Worm (Caenorhabditis elegans) whole organism, mixed stage, embryonic: ENCODE results near the gene K08B5.2.

Experiments used
- M03D4.4 ChIP-seq: sonication (generic microtip); optimal IDR thresholded peaks from 2 replicates; lab custom pipeline; 2017; ENCODE audit warnings: mild to moderate bottlenecking, missing genetic modification characterization, missing compliant biosample characterization
- bed-3 ChIP-seq: fragments of 200-800 bp; sonication (Bioruptor generic); optimal IDR thresholded peaks from 3 replicates; lab custom pipeline; 2018; ENCODE audit warnings: mild to moderate bottlenecking, missing genetic modification characterization, moderate library complexity, missing compliant biosample characterization
- ceh-39 ChIP-seq: fragments of 150-350 bp; optimal IDR thresholded peaks from 2 replicates; lab custom pipeline; 2014; ENCODE audit warnings: missing biosample characterization, missing genetic modification characterization
- ceh-43 ChIP-seq: fragments of 200-800 bp; sonication (Bioruptor generic); optimal IDR thresholded peaks from 2 replicates; lab custom pipeline; 2018; ENCODE audit warnings: mild to moderate bottlenecking, missing genetic modification characterization, moderate library complexity, missing compliant biosample characterization
- ceh-83 ChIP-seq: fragments of 200-800 bp; sonication (Bioruptor generic); optimal IDR thresholded peaks from 2 replicates; lab custom pipeline; 2018; ENCODE audit warnings: mild to moderate bottlenecking, missing genetic modification characterization, missing compliant biosample characterization
- ces-1 ChIP-seq: fragments of 150-350 bp; optimal IDR thresholded peaks from 2 replicates; lab custom pipeline; 2014; ENCODE audit warnings: missing biosample characterization, missing genetic modification reagents, missing genetic modification characterization
- cnd-1 ChIP-seq: fragments of 200-800 bp; sonication (Bioruptor generic); optimal IDR thresholded peaks from 2 replicates; lab custom pipeline; 2018; ENCODE audit warnings: mild to moderate bottlenecking, missing genetic modification characterization, missing compliant biosample characterization
- drap-1 ChIP-seq: fragments of 200-800 bp; sonication (Bioruptor generic); optimal IDR thresholded peaks from 3 replicates; lab custom pipeline; 2018; ENCODE audit warnings: mild to moderate bottlenecking, missing genetic modification characterization, missing compliant biosample characterization
- elt-3 ChIP-seq: fragments of 150-350 bp; optimal IDR thresholded peaks from 2 replicates; lab custom pipeline; 2014; ENCODE audit warnings: missing biosample characterization, missing genetic modification characterization
- ham-2 ChIP-seq: fragments of 200-800 bp; sonication (Bioruptor generic); optimal IDR thresholded peaks from 2 replicates; lab custom pipeline; 2018; ENCODE audit warnings: mild to moderate bottlenecking, missing genetic modification characterization, missing compliant biosample characterization
- hlh-1 ChIP-seq: fragments of 150-350 bp; optimal IDR thresholded peaks from 2 replicates; lab custom pipeline; 2014; ENCODE audit warnings: missing biosample characterization, missing genetic modification reagents, missing genetic modification characterization
- lin-32 ChIP-seq: fragments of 200-800 bp; sonication (Bioruptor generic); optimal IDR thresholded peaks from 2 replicates; lab custom pipeline; 2018; ENCODE audit warnings: mild to moderate bottlenecking, missing genetic modification characterization, missing compliant biosample characterization
- lsy-2 ChIP-seq: fragments of 150-350 bp; optimal IDR thresholded peaks from 2 replicates; lab custom pipeline; 2014; ENCODE audit warnings: missing biosample characterization, missing genetic modification characterization
- mab-5 ChIP-seq: fragments of 150-350 bp; optimal IDR thresholded peaks from 2 replicates; lab custom pipeline; 2014; ENCODE audit warnings: missing biosample characterization, missing genetic modification characterization
- mep-1 ChIP-seq: fragments of 150-350 bp; optimal IDR thresholded peaks from 2 replicates; lab custom pipeline; 2017; ENCODE audit warnings: missing biosample characterization, missing genetic modification reagents, missing genetic modification characterization, inconsistent platforms
- mls-2 ChIP-seq: sonication (generic microtip); optimal IDR thresholded peaks from 2 replicates; lab custom pipeline; 2016; ENCODE audit warnings: mild to moderate bottlenecking, missing genetic modification characterization, moderate library complexity, missing compliant biosample characterization
- nhr-12 ChIP-seq: fragments of 150-350 bp; optimal IDR thresholded peaks from 2 replicates; lab custom pipeline; 2014; ENCODE audit warnings: missing biosample characterization, missing genetic modification characterization
- nhr-2 ChIP-seq: fragments of 150-350 bp; optimal IDR thresholded peaks from 2 replicates; lab custom pipeline; 2014; ENCODE audit warnings: missing biosample characterization, missing genetic modification characterization
- nhr-237 ChIP-seq: fragments of 150-350 bp; optimal IDR thresholded peaks from 2 replicates; lab custom pipeline; 2014; ENCODE audit warnings: missing biosample characterization, missing genetic modification characterization
- nhr-28 ChIP-seq: fragments of 150-350 bp; optimal IDR thresholded peaks from 2 replicates; lab custom pipeline; 2014; ENCODE audit warnings: missing biosample characterization, missing genetic modification characterization
- nhr-76 ChIP-seq: sonication (generic microtip); optimal IDR thresholded peaks from 2 replicates; lab custom pipeline; 2017; ENCODE audit warnings: missing biosample characterization, missing genetic modification characterization
- pha-4 ChIP-seq: fragments of 150-350 bp; optimal IDR thresholded peaks from 2 replicates; lab custom pipeline; 2018; ENCODE audit warnings: missing biosample characterization, missing genetic modification reagents, missing genetic modification characterization
- sem-2 ChIP-seq: fragments of 200-800 bp; sonication (Bioruptor generic); optimal IDR thresholded peaks from 2 replicates; lab custom pipeline; 2018; ENCODE audit warnings: mild to moderate bottlenecking, missing genetic modification characterization, missing compliant biosample characterization
- snpc-4 ChIP-seq: fragments of 150-350 bp; optimal IDR thresholded peaks from 2 replicates; lab custom pipeline; 2014; ENCODE audit warnings: missing biosample characterization, missing genetic modification characterization
- sptf-1 ChIP-seq: sonication (generic microtip); optimal IDR thresholded peaks from 2 replicates; lab custom pipeline; 2017; ENCODE audit warnings: mild to moderate bottlenecking, missing genetic modification characterization, moderate library complexity, missing compliant biosample characterization
- tbx-8 ChIP-seq: fragments of 200-800 bp; sonication (Bioruptor generic); optimal IDR thresholded peaks from 2 replicates; lab custom pipeline; 2018; ENCODE audit warnings: mild to moderate bottlenecking, missing genetic modification characterization, moderate library complexity, missing compliant biosample characterization
- unc-120 ChIP-seq: sonication (generic microtip); optimal IDR thresholded peaks from 2 replicates; lab custom pipeline; 2017; ENCODE audit warnings: missing genetic modification characterization, missing compliant biosample characterization; ENCODE audit not compliant: poor library complexity, severe bottlenecking
- unc-39 ChIP-seq: fragments of 150-350 bp; optimal IDR thresholded peaks from 2 replicates; lab custom pipeline; 2014; ENCODE audit warnings: missing biosample characterization, missing genetic modification characterization
- unc-62 ChIP-seq: fragments of 150-350 bp; optimal IDR thresholded peaks from 2 replicates; lab custom pipeline; 2014; ENCODE audit warnings: missing biosample characterization, missing genetic modification reagents, missing genetic modification characterization
- zip-8 ChIP-seq: fragments of 150-350 bp; optimal IDR thresholded peaks from 2 replicates; lab custom pipeline; 2014; ENCODE audit warnings: missing biosample characterization, missing genetic modification characterization
- ztf-11 ChIP-seq: fragments of 150-350 bp; optimal IDR thresholded peaks from 2 replicates; lab custom pipeline; 2014; ENCODE audit warnings: missing biosample characterization, missing genetic modification characterization

K08B5.2 gene

DNA sequence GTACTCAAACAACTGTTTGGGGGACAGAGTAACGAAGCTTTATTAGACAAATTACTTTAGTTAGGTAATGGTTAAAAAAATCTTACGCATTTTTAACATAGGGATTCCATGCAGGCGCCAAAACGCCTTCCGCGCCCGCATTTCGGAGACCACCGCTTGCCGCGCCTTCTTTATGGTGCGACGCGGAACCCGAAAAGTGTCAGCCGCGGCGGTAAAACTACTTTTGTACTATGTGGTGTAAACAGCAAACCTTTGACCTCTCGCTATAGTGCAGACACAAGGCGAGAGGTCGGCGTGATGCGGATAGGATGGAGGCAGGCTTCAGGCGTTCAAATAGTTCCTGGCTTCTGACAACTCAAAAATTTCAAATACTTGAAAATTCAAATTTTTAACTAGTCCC lies 21.6 kb upstream of the K08B5.2 start:
- TF ChIP-seq cnd-1 (tag; lab: Kevin White, UChicago) (no peak), ceh-39 (tag; lab: Kevin White, UChicago) (no peak), zip-8 (tag; lab: Kevin White, UChicago) (no peak), mep-1 (tag; lab: Kevin White, UChicago) (no peak), mls-2 (tag; lab: Kevin White, UChicago) (no peak), unc-62 (GFP tag; lab: Kevin White, UChicago) (no peak), unc-120 (tag; lab: Kevin White, UChicago) (no peak), hlh-1 (no peak), pha-4 (tag; lab: Kevin White, UChicago) (no peak), sptf-1 (tag; lab: Kevin White, UChicago) (no peak), ces-1 (GFP tag; lab: Kevin White, UChicago) (no peak), nhr-28 (tag; lab: Kevin White, UChicago) (no peak), lin-32 (GFP tag; lab: Kevin White, UChicago) (no peak)

DNA sequence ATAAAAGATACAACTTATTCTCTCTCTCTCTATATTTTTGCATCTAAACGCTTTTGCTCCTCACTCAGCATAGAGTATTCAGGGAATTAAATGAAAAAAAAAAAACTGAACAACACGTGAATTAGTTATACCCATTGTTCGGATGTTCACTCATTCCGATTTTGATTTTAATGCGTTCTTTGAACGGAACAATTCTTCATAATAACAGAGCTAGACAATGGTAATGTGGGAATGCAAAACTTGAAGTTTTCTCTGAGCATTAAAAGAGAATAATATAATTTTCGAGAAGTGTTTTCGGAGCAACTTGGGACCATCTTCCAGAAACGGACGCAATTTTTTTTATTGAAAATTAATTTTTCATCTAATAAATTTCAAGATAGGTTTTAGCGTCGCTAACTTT lies 20.6 kb upstream of the K08B5.2 start:
- TF ChIP-seq unc-39 (no peak), hlh-1 (no peak), nhr-76 (no peak), drap-1 (GFP tag; lab: Kevin White, UChicago) (no peak), nhr-237 (tag; lab: Kevin White, UChicago) (no peak), elt-3 (tag; lab: Kevin White, UChicago) (no peak), ham-2 (GFP tag; lab: Kevin White, UChicago) (no peak), unc-120 (tag; lab: Kevin White, UChicago) (no peak), lin-32 (GFP tag; lab: Kevin White, UChicago) (no peak)
- TF ChIP-seq, all 35 proteins: peak for 0

DNA sequence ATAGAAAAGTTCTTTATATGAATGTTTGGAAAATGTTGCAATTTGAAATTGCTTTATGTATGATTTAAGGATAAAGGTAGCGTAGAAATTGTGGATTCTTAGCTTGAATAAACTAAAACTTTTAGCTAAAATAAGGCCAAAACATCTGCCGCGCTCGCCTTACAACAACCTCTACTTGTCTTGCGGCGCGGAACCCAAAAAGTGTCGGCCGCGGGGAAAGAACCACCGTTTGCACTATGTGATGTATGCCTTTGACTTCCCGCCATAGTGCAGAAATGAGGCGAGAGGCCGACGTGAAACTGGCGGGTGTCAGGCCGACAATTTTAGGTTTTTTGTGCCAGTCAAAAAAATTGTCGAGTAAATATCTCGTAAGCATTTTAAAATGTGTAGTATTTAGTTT lies 18.2 kb upstream of the K08B5.2 start:
- TF ChIP-seq ham-2 (GFP tag; lab: Kevin White, UChicago) (no peak), zip-8 (tag; lab: Kevin White, UChicago) (no peak), sem-2 (GFP tag; lab: Kevin White, UChicago) (no peak), mep-1 (tag; lab: Kevin White, UChicago) (no peak), cnd-1 (tag; lab: Kevin White, UChicago) (no peak), tbx-8 (GFP tag; lab: Kevin White, UChicago) (no peak), bed-3 (no peak)

DNA sequence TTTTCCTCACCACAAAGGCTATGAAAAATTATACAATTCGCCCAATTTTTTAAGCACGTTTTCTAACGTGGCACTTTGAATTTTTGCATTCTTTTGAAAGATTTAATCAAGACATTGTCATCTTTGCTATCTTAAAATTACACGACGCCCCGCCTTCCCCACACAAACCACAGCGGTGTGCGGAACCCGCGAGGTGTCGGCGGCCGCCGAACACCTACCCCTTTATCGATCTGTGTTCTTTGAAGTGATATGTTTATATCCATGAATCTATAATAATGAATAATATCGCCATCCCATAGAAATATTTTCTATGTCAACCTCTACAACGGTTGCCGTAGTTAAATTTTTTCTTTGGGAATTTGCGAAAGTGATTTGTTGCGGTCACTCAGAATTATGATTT lies 12.7 kb upstream of the K08B5.2 start:
- TF ChIP-seq sptf-1 (tag; lab: Kevin White, UChicago) (no peak), lin-32 (GFP tag; lab: Kevin White, UChicago) (no peak), nhr-12 (tag; lab: Kevin White, UChicago) (no peak), mls-2 (tag; lab: Kevin White, UChicago) (no peak), mab-5 (tag; lab: Kevin White, UChicago) (no peak), nhr-237 (tag; lab: Kevin White, UChicago) (no peak), snpc-4 (tag; lab: Kevin White, UChicago) (no peak), lsy-2 (tag; lab: Kevin White, UChicago) (no peak), bed-3 (no peak), nhr-76 (no peak), sem-2 (GFP tag; lab: Kevin White, UChicago) (no peak), elt-3 (tag; lab: Kevin White, UChicago) (no peak), ces-1 (GFP tag; lab: Kevin White, UChicago) (no peak), ceh-43 (GFP tag; lab: Kevin White, UChicago) (no peak), M03D4.4 (tag; lab: Kevin White, UChicago) (no peak), unc-39 (no peak), ceh-83 (GFP tag; lab: Kevin White, UChicago) (no peak), ceh-39 (tag; lab: Kevin White, UChicago) (no peak), ztf-11 (tag; lab: Kevin White, UChicago) (no peak), nhr-2 (tag; lab: Kevin White, UChicago) (no peak)

DNA sequence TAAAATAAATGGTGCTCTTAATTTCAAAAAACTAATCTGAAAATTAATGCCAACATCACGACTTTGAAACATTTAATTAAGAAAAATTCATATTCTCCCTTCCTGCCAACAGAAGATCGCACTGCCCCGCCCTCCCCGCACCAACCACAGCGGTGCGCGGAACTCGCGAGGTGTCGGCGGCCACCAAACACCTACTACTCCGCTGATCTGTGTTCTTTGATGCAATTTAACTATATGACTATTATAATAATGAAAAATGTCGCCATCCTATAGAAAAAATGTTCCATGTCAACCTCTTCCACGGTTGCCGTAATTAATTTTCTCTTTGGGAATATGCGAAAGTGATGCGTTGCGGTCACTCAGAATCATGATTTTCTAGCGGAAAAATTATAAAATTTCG lies 12.1 kb upstream of the K08B5.2 start:
- TF ChIP-seq ceh-43 (GFP tag; lab: Kevin White, UChicago) (no peak), bed-3 (no peak)
